Fruit fly (Drosophila melanogaster) whole organism, embryonic: ENCODE results near the gene Fie.

Experiments used
- Aef1 ChIP-seq: fragments of 200-800 bp; sonication (Bioruptor generic); IDR thresholded peaks from 3 replicates; pipeline ENCODE4 v1.3.6; 2022; ENCODE audit warnings: missing biosample characterization, missing genetic modification characterization
- Antp ChIP-seq: fragments of 200-800 bp; sonication (Bioruptor generic); optimal IDR thresholded peaks from 3 replicates; lab custom pipeline; 2016; ENCODE audit warnings: missing biosample characterization, missing genetic modification characterization
- Bdp1 ChIP-seq: fragments of 200-800 bp; sonication (Bioruptor generic); optimal IDR thresholded peaks from 3 replicates; lab custom pipeline; 2016; ENCODE audit warnings: missing biosample characterization, missing genetic modification characterization
- CG10321 ChIP-seq: fragments of 200-800 bp; sonication (Bioruptor generic); IDR thresholded peaks from 2 replicates; pipeline ENCODE4 v1.3.6; 2022; ENCODE audit warnings: missing biosample characterization, missing genetic modification characterization
- CG11085 ChIP-seq: fragments of 200-800 bp; sonication (Bioruptor generic); IDR thresholded peaks from 2 replicates; pipeline ENCODE4 v1.3.6; 2022; ENCODE audit warnings: missing biosample characterization, missing genetic modification characterization
- CG11504 ChIP-seq: fragments of 200-800 bp; sonication (Bioruptor generic); optimal IDR thresholded peaks from 3 replicates; lab custom pipeline; 2019; ENCODE audit warnings: missing biosample characterization, mild to moderate bottlenecking, missing genetic modification characterization, moderate library complexity
- CG12071 ChIP-seq: fragments of 200-800 bp; sonication (Bioruptor generic); optimal IDR thresholded peaks from 3 replicates; lab custom pipeline; 2018; ENCODE audit warnings: missing biosample characterization, mild to moderate bottlenecking, missing genetic modification characterization
- CG12391 ChIP-seq: fragments of 200-800 bp; sonication (Bioruptor generic); optimal IDR thresholded peaks from 3 replicates; lab custom pipeline; 2018; ENCODE audit warnings: missing biosample characterization, mild to moderate bottlenecking, missing genetic modification characterization, moderate library complexity
- CG15696 ChIP-seq: fragments of 200-800 bp; sonication (Bioruptor generic); optimal IDR thresholded peaks from 2 replicates; lab custom pipeline; 2019; ENCODE audit warnings: missing biosample characterization, mild to moderate bottlenecking, missing genetic modification characterization, moderate library complexity
- CG1603 ChIP-seq: fragments of 200-800 bp; sonication (Bioruptor generic); optimal IDR thresholded peaks from 2 replicates; lab custom pipeline; 2019; ENCODE audit warnings: missing biosample characterization, mild to moderate bottlenecking, missing genetic modification characterization, moderate library complexity
- CG17829 ChIP-seq: fragments of 200-800 bp; optimal IDR thresholded peaks from 2 replicates; lab custom pipeline; 2019; ENCODE audit warnings: missing biosample characterization, mild to moderate bottlenecking, missing genetic modification characterization, moderate library complexity
- CG2129 ChIP-seq: fragments of 200-800 bp; sonication (Bioruptor generic); IDR thresholded peaks from 2 replicates; pipeline ENCODE4 v1.3.6; 2022; ENCODE audit warnings: missing biosample characterization, missing genetic modification characterization; ENCODE audit not compliant: partially characterized antibody
- CG7271 ChIP-seq: fragments of 200-800 bp; sonication (Bioruptor generic); optimal IDR thresholded peaks from 2 replicates; lab custom pipeline; 2018; ENCODE audit warnings: missing biosample characterization, mild to moderate bottlenecking, missing genetic modification characterization, moderate library complexity
- CTCF ChIP-seq: fragments of 200-800 bp; sonication (Bioruptor generic); optimal IDR thresholded peaks from 2 replicates; lab custom pipeline; 2017; ENCODE audit warnings: missing biosample characterization, mild to moderate bottlenecking, missing genetic modification characterization, moderate library complexity
- Dad ChIP-seq: fragments of 200-800 bp; sonication (Bioruptor generic); optimal IDR thresholded peaks from 3 replicates; lab custom pipeline; 2016; ENCODE audit warnings: missing biosample characterization, missing genetic modification characterization
- Dp ChIP-seq: fragments of 200-800 bp; sonication (Bioruptor generic); optimal IDR thresholded peaks from 2 replicates; lab custom pipeline; 2018; ENCODE audit warnings: missing biosample characterization, mild to moderate bottlenecking, missing genetic modification characterization, moderate library complexity
- Drgx ChIP-seq: fragments of 200-800 bp; sonication (Bioruptor generic); IDR thresholded peaks from 2 replicates; pipeline ENCODE4 v1.3.6; 2022; ENCODE audit warnings: missing biosample characterization, missing genetic modification characterization
- Ets65A ChIP-seq: fragments of 200-800 bp; sonication (Bioruptor generic); peaks from one replicate; lab custom pipeline; 2016; ENCODE audit warnings: missing biosample characterization, missing genetic modification characterization
- HLH54F ChIP-seq: fragments of 200-800 bp; sonication (Bioruptor generic); optimal IDR thresholded peaks from 3 replicates; lab custom pipeline; 2016; ENCODE audit warnings: missing biosample characterization, missing genetic modification characterization
- Hr78 ChIP-seq, 2 experiments: fragments of 200-800 bp in 1 of 2; fragments of >200 bp in 1 of 2; sonication (Bioruptor generic) in 1 of 2; optimal IDR thresholded peaks; 2 replicates each; lab custom pipeline; 2017 to 2019; ENCODE audit warnings: missing biosample characterization in 2 of 2, missing genetic modification characterization in 2 of 2, mild to moderate bottlenecking in 1 of 2, moderate library complexity in 1 of 2
- Nf-YC ChIP-seq: fragments of 200-800 bp; optimal IDR thresholded peaks from 3 replicates; lab custom pipeline; 2019; ENCODE audit warnings: missing biosample characterization, mild to moderate bottlenecking, missing genetic modification characterization, moderate library complexity
- amos ChIP-seq: fragments of 200-800 bp; sonication (Bioruptor generic); IDR thresholded peaks from 2 replicates; pipeline ENCODE4 v1.3.6; 2022; ENCODE audit warnings: missing biosample characterization, missing genetic modification characterization; ENCODE audit not compliant: partially characterized antibody
- bbx ChIP-seq: fragments of 200-800 bp; sonication (Bioruptor generic); IDR thresholded peaks from 2 replicates; pipeline ENCODE4 v1.3.6; 2022; ENCODE audit warnings: missing biosample characterization, missing genetic modification characterization; ENCODE audit not compliant: partially characterized antibody
- crol ChIP-seq: fragments of 200-800 bp; sonication (Bioruptor generic); IDR thresholded peaks from 2 replicates; pipeline ENCODE4 v1.3.6; 2022; ENCODE audit warnings: missing biosample characterization, missing genetic modification characterization
- dimm ChIP-seq: fragments of 200-800 bp; sonication (Bioruptor generic); IDR thresholded peaks from 2 replicates; pipeline ENCODE4 v1.3.6; 2022; ENCODE audit warnings: missing biosample characterization, missing genetic modification characterization
- dmrt11E ChIP-seq: fragments of 200-800 bp; sonication (Bioruptor generic); optimal IDR thresholded peaks from 3 replicates; lab custom pipeline; 2018; ENCODE audit warnings: missing biosample characterization, mild to moderate bottlenecking, missing genetic modification characterization, moderate library complexity
- dmrt99B ChIP-seq: fragments of 200-800 bp; sonication (Bioruptor generic); optimal IDR thresholded peaks from 2 replicates; lab custom pipeline; 2018; ENCODE audit warnings: missing biosample characterization, mild to moderate bottlenecking, missing genetic modification characterization, moderate library complexity
- esg ChIP-seq: fragments of 200-800 bp; sonication (Bioruptor generic); conservative IDR thresholded peaks from 2 replicates; pipeline ENCODE4 v1.3.6; 2022; ENCODE audit warnings: missing biosample characterization, missing genetic modification characterization
- gem ChIP-seq: fragments of 200-800 bp; sonication (Bioruptor generic); optimal IDR thresholded peaks from 2 replicates; lab custom pipeline; 2019; ENCODE audit warnings: missing biosample characterization, mild to moderate bottlenecking, missing genetic modification characterization, moderate library complexity
- gsb-n ChIP-seq: fragments of 200-800 bp; sonication (Bioruptor generic); optimal IDR thresholded peaks from 3 replicates; lab custom pipeline; 2018; ENCODE audit warnings: missing biosample characterization, mild to moderate bottlenecking, missing genetic modification characterization
- hkb ChIP-seq, 2 experiments: fragments of 200-800 bp in 1 of 2; fragments of >200 bp in 1 of 2; sonication (Bioruptor generic) in 1 of 2; IDR thresholded peaks in 1 of 2; optimal IDR thresholded peaks in 1 of 2; 2 replicates each; pipeline versions ENCODE4 v1.3.6 to Lab custom; 2017 to 2022; ENCODE audit warnings: missing biosample characterization in 1 of 2, missing genetic modification characterization in 1 of 2
- maf-S ChIP-seq: fragments of 200-800 bp; sonication (Bioruptor generic); optimal IDR thresholded peaks from 2 replicates; lab custom pipeline; 2016; ENCODE audit warnings: missing biosample characterization, missing genetic modification characterization
- nom ChIP-seq: fragments of 200-800 bp; sonication (Bioruptor generic); optimal IDR thresholded peaks from 2 replicates; lab custom pipeline; 2017; ENCODE audit warnings: missing biosample characterization, missing genetic modification characterization, mild to moderate bottlenecking, moderate library complexity, missing genetic modification reagents
- pros ChIP-seq: fragments of 200-800 bp; sonication (Bioruptor generic); optimal IDR thresholded peaks from 3 replicates; lab custom pipeline; 2019; ENCODE audit warnings: missing biosample characterization, mild to moderate bottlenecking, missing genetic modification characterization, moderate library complexity
- sens ChIP-seq: fragments of 200-800 bp; sonication (Bioruptor generic); peaks from one replicate; lab custom pipeline; 2016; ENCODE audit warnings: missing biosample characterization, missing genetic modification characterization
- seq ChIP-seq: fragments of 200-800 bp; sonication (Bioruptor generic); IDR thresholded peaks from 2 replicates; pipeline ENCODE4 v1.3.6; 2022; ENCODE audit warnings: missing biosample characterization, missing genetic modification characterization
- sqz ChIP-seq: fragments of 200-800 bp; sonication (Bioruptor generic); optimal IDR thresholded peaks from 3 replicates; lab custom pipeline; 2018; ENCODE audit warnings: missing biosample characterization, mild to moderate bottlenecking, missing genetic modification characterization
- yki ChIP-seq: fragments of >200 bp; optimal IDR thresholded peaks from 3 replicates; lab custom pipeline; 2018
- z ChIP-seq: fragments of 200-800 bp; sonication (Bioruptor generic); IDR thresholded peaks from 3 replicates; pipeline ENCODE4 v1.3.6; 2022; ENCODE audit warnings: missing biosample characterization, missing genetic modification characterization

Gene Fie

DNA sequence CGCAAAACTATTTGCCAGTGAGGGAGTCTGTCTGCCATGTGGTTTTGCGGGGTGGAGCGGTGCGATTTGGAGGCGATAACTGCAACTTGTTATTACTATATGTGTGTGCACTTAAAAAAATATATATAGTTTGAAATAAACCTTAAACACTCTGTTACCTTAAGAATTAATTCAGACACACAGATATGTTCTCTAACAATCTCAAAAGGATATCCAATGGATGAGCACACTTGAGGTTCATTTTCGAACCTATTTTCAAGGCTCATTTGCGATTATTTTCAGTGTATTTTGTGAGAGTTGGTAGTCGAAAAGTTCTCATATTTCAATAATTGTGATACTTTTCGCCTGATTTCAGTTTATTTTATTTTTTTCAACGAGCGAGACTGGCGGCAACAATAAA lies 10.3 kb upstream of the Fie start (continued):
- peak; percentile 32 for TF ChIP-seq CG12391
- no peak for TF ChIP-seq gsb-n (tag; lab: Kevin White, UChicago)
- no peak for TF ChIP-seq CG10321 (GFP tag; lab: Robert Waterston, UW)
- peak; percentile 72 for TF ChIP-seq dmrt11E (tag; lab: Kevin White, UChicago)
- peak; percentile 75 for TF ChIP-seq sens
- no peak for TF ChIP-seq hkb (optimal IDR thresholded peaks at IDR 0.05; lab: Kevin White, UChicago)
- TF ChIP-seq hkb (GFP tag; IDR thresholded peaks at IDR 0.05; lab: Robert Waterston, UW), result no peak
- TF ChIP-seq dimm (GFP tag; lab: Robert Waterston, UW), result no peak
- TF ChIP-seq, all 482 proteins: peak for 36

dm6 chr3L:3885933-3886332 lies 6.4 kb upstream of the Fie start:
- no peak for TF ChIP-seq CG17829 (tag; lab: Kevin White, UChicago)
- TF ChIP-seq CTCF, result peak; percentile 74
- no peak for TF ChIP-seq CG15696 (tag; lab: Kevin White, UChicago)
- TF ChIP-seq HLH54F (GFP tag; lab: Kevin White, UChicago), result no peak
- TF ChIP-seq Dp (GFP tag; lab: Kevin White, UChicago), result no peak
- TF ChIP-seq Ets65A (GFP tag; lab: Kevin White, UChicago), result peak; percentile 41

DNA sequence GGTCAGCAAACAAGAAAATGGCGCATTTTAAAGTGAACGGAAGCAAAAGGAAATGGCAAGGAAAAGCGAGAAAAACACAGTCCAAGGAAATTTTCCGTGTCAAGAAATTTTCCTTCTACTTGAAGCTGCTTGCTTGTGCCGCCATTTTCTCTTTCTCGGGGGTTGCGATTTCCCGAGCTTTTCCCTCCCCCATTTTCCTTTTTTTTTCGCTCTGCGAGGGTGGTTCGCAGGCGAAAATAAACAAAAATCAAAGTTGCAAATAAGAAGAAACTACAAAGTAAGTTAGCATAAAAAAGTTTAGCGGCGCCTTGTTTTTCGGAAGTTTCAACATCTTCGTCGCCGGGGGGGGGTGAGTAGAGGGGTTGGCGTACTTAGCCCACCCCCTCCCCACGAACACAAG lies 5.0 kb upstream of the Fie start:
- TF ChIP-seq seq (GFP tag; lab: Robert Waterston, UW), result peak; percentile 31; the same call in 1 of the 2 replicates
- no peak for TF ChIP-seq amos (GFP tag; lab: Robert Waterston, UW)
- TF ChIP-seq crol (GFP tag; lab: Robert Waterston, UW), result 0 out of 2 replicates have a peak, but pooled peaks have one; percentile 16
- TF ChIP-seq z (GFP tag; lab: Robert Waterston, UW), result 0 out of 3 replicates have a peak, but pooled peaks have one; percentile 14
- TF ChIP-seq gem (tag; lab: Kevin White, UChicago), result no peak
- TF ChIP-seq pros, result peak; percentile 65
- no peak for TF ChIP-seq maf-S (GFP tag; lab: Kevin White, UChicago)
- peak; percentile 63 for TF ChIP-seq Nf-YC
- no peak for TF ChIP-seq CG7271 (tag; lab: Kevin White, UChicago)
- no peak for TF ChIP-seq dmrt99B
- no peak for TF ChIP-seq CG12071
- TF ChIP-seq Antp (GFP tag; lab: Kevin White, UChicago), result no peak
- TF ChIP-seq esg (GFP tag; lab: Robert Waterston, UW), result no peak
- no peak for TF ChIP-seq nom
- TF ChIP-seq yki (lab: Kevin White, UChicago), result no peak
- no peak for TF ChIP-seq sqz (GFP tag; lab: Kevin White, UChicago)

DNA sequence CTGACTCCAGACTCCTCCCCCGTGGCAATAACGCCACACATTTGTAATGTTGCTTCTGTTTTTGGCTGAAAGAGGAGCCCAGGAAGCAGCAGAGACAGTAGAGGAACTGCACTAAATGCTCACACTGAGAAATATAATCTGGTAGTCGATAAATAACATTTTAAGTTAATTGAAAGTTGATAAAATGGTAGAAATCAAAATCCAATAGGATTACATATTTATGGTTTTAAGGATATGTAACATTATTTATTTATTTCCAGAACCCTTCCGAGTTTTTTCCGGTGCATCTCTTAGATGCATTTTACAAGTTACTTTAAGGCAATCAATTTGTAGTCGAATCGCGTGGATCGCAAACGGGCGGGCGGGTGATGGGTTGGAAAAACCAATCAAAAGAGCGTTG lies 1.5 kb upstream of the Fie start:
- TF ChIP-seq CG1603 (tag; lab: Kevin White, UChicago) (peak; percentile 7), bbx (GFP tag; lab: Robert Waterston, UW) (no peak), Hr78 (GFP tag; optimal IDR thresholded peaks at IDR 0.05; lab: Kevin White, UChicago) (no peak), dmrt11E (tag; lab: Kevin White, UChicago) (peak; percentile 27), sens (peak; percentile 69), CG11085 (GFP tag; lab: Robert Waterston, UW) (no peak), Dad (GFP tag; lab: Kevin White, UChicago) (no peak)

- TF ChIP-seq Bdp1 (peak; percentile 97), CG2129 (GFP tag; lab: Robert Waterston, UW) (no peak), Aef1 (GFP tag; lab: Robert Waterston, UW) (no peak), Drgx (GFP tag; lab: Robert Waterston, UW) (no peak), CG11504 (tag; lab: Kevin White, UChicago) (no peak)
Observed at dm6 chr3L:3894413-3894812, 2.0 kb downstream of the Fie start.
